Worm (Caenorhabditis elegans) whole organism, L2 larva: ENCODE data around the gene ZK686.3.
A peak's percentile ranks its signal among the peaks of the same experiment; 100 is the strongest.
"Not testable (repeated sequence)": the region's sequence is repeated elsewhere in the genome, so short reads cannot be mapped to it uniquely, and the experiment has no call there.

Experiments used
- C34F6.9 ChIP-seq: fragments of 150-350 bp; optimal IDR thresholded peaks from 2 replicates; lab custom pipeline; 2014; ENCODE audit warnings: missing biosample characterization, missing genetic modification characterization
- F13H6.1 ChIP-seq: sonication (generic microtip); optimal IDR thresholded peaks from 2 replicates; lab custom pipeline; 2016; ENCODE audit warnings: missing genetic modification characterization, missing compliant biosample characterization
- R02D3.7 ChIP-seq: fragments of 150-350 bp; optimal IDR thresholded peaks from 2 replicates; lab custom pipeline; 2014; ENCODE audit warnings: missing biosample characterization, missing genetic modification characterization
- Y55F3AM.14 ChIP-seq: fragments of 200-800 bp; sonication (Bioruptor generic); optimal IDR thresholded peaks from 2 replicates; lab custom pipeline; 2018; ENCODE audit warnings: mild to moderate bottlenecking, missing genetic modification characterization, missing compliant biosample characterization
- ZK546.5 ChIP-seq: sonication (generic microtip); optimal IDR thresholded peaks from 2 replicates; lab custom pipeline; 2017; ENCODE audit warnings: missing biosample characterization, missing genetic modification characterization
- alr-1 ChIP-seq: fragments of 150-350 bp; optimal IDR thresholded peaks from 2 replicates; lab custom pipeline; 2014; ENCODE audit warnings: missing biosample characterization, missing genetic modification characterization
- aly-2 ChIP-seq: fragments of 150-350 bp; optimal IDR thresholded peaks from 2 replicates; lab custom pipeline; 2014; ENCODE audit warnings: missing biosample characterization, missing genetic modification characterization
- blmp-1 ChIP-seq: sonication (generic microtip); optimal IDR thresholded peaks from 2 replicates; lab custom pipeline; 2017; ENCODE audit warnings: missing genetic modification characterization, mild to moderate bottlenecking, missing compliant biosample characterization, antibody characterized with exemption, moderate library complexity; ENCODE audit not compliant: insufficient read depth
- crh-2 ChIP-seq: sonication (generic microtip); optimal IDR thresholded peaks from 2 replicates; lab custom pipeline; 2017; ENCODE audit warnings: missing biosample characterization, missing genetic modification characterization
- dmd-4 ChIP-seq: sonication (generic microtip); optimal IDR thresholded peaks from 2 replicates; lab custom pipeline; 2017; ENCODE audit warnings: missing biosample characterization, missing genetic modification characterization
- egl-27 ChIP-seq: sonication (generic microtip); optimal IDR thresholded peaks from 3 replicates; lab custom pipeline; 2017; ENCODE audit warnings: missing biosample characterization, missing genetic modification reagents, missing genetic modification characterization
- elt-1 ChIP-seq: fragments of 150-350 bp; optimal IDR thresholded peaks from 2 replicates; lab custom pipeline; 2014; ENCODE audit warnings: missing biosample characterization, missing genetic modification characterization
- elt-3 ChIP-seq: sonication (generic microtip); optimal IDR thresholded peaks from 2 replicates; lab custom pipeline; 2017; ENCODE audit warnings: missing biosample characterization, missing genetic modification characterization
- gmeb-1 ChIP-seq: fragments of 150-350 bp; optimal IDR thresholded peaks from 2 replicates; lab custom pipeline; 2014; ENCODE audit warnings: missing biosample characterization, missing genetic modification characterization
- lin-11 ChIP-seq: fragments of 150-350 bp; sonication (generic microtip); optimal IDR thresholded peaks from 2 replicates; lab custom pipeline; 2014; ENCODE audit warnings: missing biosample characterization, missing genetic modification characterization, inconsistent platforms, mixed read lengths
- lin-13 ChIP-seq: fragments of 150-350 bp; optimal IDR thresholded peaks from 2 replicates; lab custom pipeline; 2014; ENCODE audit warnings: missing biosample characterization, missing genetic modification reagents, missing genetic modification characterization
- lin-39 ChIP-seq: fragments of 150-350 bp; optimal IDR thresholded peaks from 2 replicates; lab custom pipeline; 2014; ENCODE audit warnings: missing biosample characterization, missing genetic modification reagents, missing genetic modification characterization
- lsy-2 ChIP-seq, 2 experiments: fragments of 150-350 bp in 1 of 2; sonication (generic microtip) in 1 of 2; optimal IDR thresholded peaks; 2 replicates each; lab custom pipeline; 2014 to 2017; ENCODE audit warnings: missing biosample characterization in 2 of 2, missing genetic modification characterization in 2 of 2
- mab-5 ChIP-seq: fragments of 150-350 bp; optimal IDR thresholded peaks from 2 replicates; lab custom pipeline; 2014; ENCODE audit warnings: missing biosample characterization, missing genetic modification characterization
- mbf-1 ChIP-seq: sonication (generic microtip); optimal IDR thresholded peaks from 2 replicates; lab custom pipeline; 2017; ENCODE audit warnings: missing biosample characterization, missing genetic modification characterization
- mdl-1 ChIP-seq, 2 experiments: fragments of 150-350 bp in 1 of 2; sonication (generic microtip) in 1 of 2; optimal IDR thresholded peaks; 2 replicates each; lab custom pipeline; 2017; ENCODE audit warnings: missing biosample characterization in 2 of 2, missing genetic modification characterization in 2 of 2
- nhr-10 ChIP-seq: sonication (generic microtip); optimal IDR thresholded peaks from 2 replicates; lab custom pipeline; 2017; ENCODE audit warnings: missing biosample characterization, missing genetic modification characterization
- nhr-11 ChIP-seq: fragments of 150-350 bp; optimal IDR thresholded peaks from 2 replicates; lab custom pipeline; 2014; ENCODE audit warnings: missing biosample characterization, missing genetic modification characterization
- nhr-12 ChIP-seq: fragments of 150-350 bp; optimal IDR thresholded peaks from 2 replicates; lab custom pipeline; 2014; ENCODE audit warnings: missing biosample characterization, missing genetic modification characterization
- nhr-129 ChIP-seq: fragments of 150-350 bp; optimal IDR thresholded peaks from 2 replicates; lab custom pipeline; 2014; ENCODE audit warnings: missing biosample characterization, missing genetic modification characterization
- nhr-21 ChIP-seq: fragments of 150-350 bp; optimal IDR thresholded peaks from 2 replicates; lab custom pipeline; 2014; ENCODE audit warnings: missing biosample characterization, missing genetic modification characterization
- nhr-237 ChIP-seq: fragments of 150-350 bp; optimal IDR thresholded peaks from 2 replicates; lab custom pipeline; 2014; ENCODE audit warnings: missing biosample characterization, missing genetic modification characterization
- nhr-25 ChIP-seq: fragments of 150-350 bp; sonication (generic microtip); optimal IDR thresholded peaks from 3 replicates; lab custom pipeline; 2014; ENCODE audit warnings: missing biosample characterization, missing genetic modification characterization
- nhr-6 ChIP-seq: fragments of 150-350 bp; optimal IDR thresholded peaks from 2 replicates; lab custom pipeline; 2014; ENCODE audit warnings: missing biosample characterization, missing genetic modification characterization
- nhr-77 ChIP-seq: fragments of 150-350 bp; optimal IDR thresholded peaks from 2 replicates; lab custom pipeline; 2014; ENCODE audit warnings: missing biosample characterization, missing genetic modification characterization
- peb-1 ChIP-seq: fragments of 150-350 bp; optimal IDR thresholded peaks from 2 replicates; lab custom pipeline; 2014; ENCODE audit warnings: missing biosample characterization, missing genetic modification characterization
- sem-4 ChIP-seq: fragments of 150-350 bp; optimal IDR thresholded peaks from 2 replicates; lab custom pipeline; 2014; ENCODE audit warnings: missing biosample characterization, missing genetic modification reagents, missing genetic modification characterization
- skn-1 ChIP-seq: sonication (generic microtip); optimal IDR thresholded peaks from 2 replicates; lab custom pipeline; 2017; ENCODE audit warnings: missing biosample characterization, missing genetic modification characterization
- sma-3 ChIP-seq: sonication (generic microtip); optimal IDR thresholded peaks from 2 replicates; lab custom pipeline; 2016; ENCODE audit warnings: missing genetic modification reagents, missing genetic modification characterization, missing compliant biosample characterization
- sma-9 ChIP-seq, 2 experiments: fragments of 150-350 bp in 1 of 2; sonication (generic microtip) in 1 of 2; optimal IDR thresholded peaks; 2 replicates each; lab custom pipeline; 2014 to 2016; ENCODE audit warnings: missing genetic modification characterization in 2 of 2, mild to moderate bottlenecking in 1 of 2, missing biosample characterization in 1 of 2, missing compliant biosample characterization in 1 of 2, missing genetic modification reagents in 1 of 2, moderate library complexity in 1 of 2
- snpc-4 ChIP-seq: fragments of 150-350 bp; optimal IDR thresholded peaks from 2 replicates; lab custom pipeline; 2014; ENCODE audit warnings: missing biosample characterization, missing genetic modification characterization
- unc-39 ChIP-seq: fragments of 150-350 bp; optimal IDR thresholded peaks from 2 replicates; lab custom pipeline; 2014; ENCODE audit warnings: missing biosample characterization, missing genetic modification characterization
- unc-55 ChIP-seq: fragments of 150-350 bp; sonication (generic microtip); optimal IDR thresholded peaks from 3 replicates; lab custom pipeline; 2014; ENCODE audit warnings: missing biosample characterization, missing genetic modification reagents, missing genetic modification characterization
- unc-62 ChIP-seq: fragments of 150-350 bp; optimal IDR thresholded peaks from 2 replicates; lab custom pipeline; 2014; ENCODE audit warnings: missing biosample characterization, missing genetic modification reagents, missing genetic modification characterization
- zag-1 ChIP-seq: fragments of 150-350 bp; optimal IDR thresholded peaks from 2 replicates; lab custom pipeline; 2014; ENCODE audit warnings: missing biosample characterization, missing genetic modification characterization
- ztf-1 ChIP-seq: fragments of 200-800 bp; sonication (Bioruptor generic); conservative IDR thresholded peaks from 2 replicates; pipeline ENCODE4 v1.3.6; 2022; ENCODE audit warnings: missing genetic modification characterization, missing compliant biosample characterization
- ztf-11 ChIP-seq: sonication (generic microtip); optimal IDR thresholded peaks from 2 replicates; lab custom pipeline; 2017; ENCODE audit warnings: missing biosample characterization, missing genetic modification characterization
- ztf-4 ChIP-seq: fragments of 150-350 bp; optimal IDR thresholded peaks from 2 replicates; lab custom pipeline; 2014; ENCODE audit warnings: missing biosample characterization, missing genetic modification characterization

The ZK686.3 gene

DNA sequence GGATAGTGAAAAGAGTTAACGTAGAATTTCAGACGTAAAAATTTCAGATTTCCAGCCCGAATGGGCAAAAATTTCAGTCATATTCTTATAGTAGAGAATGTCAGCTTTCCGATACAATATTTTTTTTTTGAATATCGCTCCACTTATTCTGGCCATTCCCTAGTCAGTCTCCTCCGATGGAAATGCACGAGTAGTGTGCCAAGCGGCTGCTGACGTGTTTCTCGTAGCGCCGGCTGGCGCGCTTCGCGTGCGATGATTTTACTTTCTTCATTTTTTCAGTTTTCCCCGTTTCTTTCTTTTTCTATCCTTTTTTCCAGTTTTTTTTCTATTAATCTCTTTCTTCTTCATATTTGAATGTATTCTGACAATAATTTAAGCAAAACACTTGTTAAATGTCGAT lies 2.1 kb upstream of the ZK686.3 start:
- TF ChIP-seq unc-55 (GFP tag; lab: Kevin White, UChicago) (peak; percentile 64), C34F6.9 (tag; lab: Kevin White, UChicago) (peak; percentile 58), lin-13 (GFP tag; lab: Kevin White, UChicago) (peak; percentile 37), lsy-2 (tag; optimal IDR thresholded peaks at IDR 0.05; lab: Kevin White, UChicago) (peak; percentile 72 to 84), blmp-1 (tag; lab: Kevin White, UChicago) (peak; percentile 13), lin-11 (peak; percentile 5), sma-9 (GFP tag; optimal IDR thresholded peaks at IDR 0.05; lab: Kevin White, UChicago) (peak; percentile 6), sma-3 (GFP tag; lab: Kevin White, UChicago) (peak; percentile 40), mab-5 (tag; lab: Kevin White, UChicago) (peak; percentile 84), F13H6.1 (tag; lab: Kevin White, UChicago) (peak; percentile 45), crh-2 (peak; percentile 19), nhr-25 (tag; lab: Kevin White, UChicago) (peak; percentile 18), gmeb-1 (tag; lab: Kevin White, UChicago) (peak; percentile 67)
- TF ChIP-seq sma-9 (tag; optimal IDR thresholded peaks at IDR 0.05; lab: Kevin White, UChicago) = not testable (repeated sequence)

DNA sequence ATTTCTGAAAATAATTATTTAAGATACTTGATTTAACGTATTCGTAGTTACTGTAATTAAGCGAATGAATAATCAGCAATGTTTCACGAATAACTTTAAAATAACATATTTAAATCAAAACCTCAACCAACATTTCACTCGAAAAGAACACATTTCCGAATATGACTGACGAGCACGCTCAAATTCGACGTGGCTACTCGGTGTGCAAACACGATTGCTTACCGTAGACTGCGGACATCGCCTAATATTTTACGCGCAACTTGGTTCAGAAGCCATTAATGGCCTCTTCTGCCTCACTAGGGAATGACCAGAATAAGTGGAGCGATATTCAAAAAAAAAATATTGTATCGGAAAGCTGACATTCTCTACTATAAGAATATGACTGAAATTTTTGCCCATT lies 1.1 kb upstream of the ZK686.3 start, which contains the start of gene snu-23:
Gene snu-23, minus strand, starts transcription at position 156 of the 400 bp plus-strand sequence.
- TF ChIP-seq lin-39 = no peak
- no peak for TF ChIP-seq mdl-1 (tag; optimal IDR thresholded peaks at IDR 0.05; lab: Kevin White, UChicago)
- no peak for TF ChIP-seq ztf-4 (tag; lab: Kevin White, UChicago)
- TF ChIP-seq lsy-2 (tag; optimal IDR thresholded peaks at IDR 0.05; lab: Kevin White, UChicago) = peak; percentile 58 to 96
- TF ChIP-seq mab-5 (tag; lab: Kevin White, UChicago) = no peak
- TF ChIP-seq elt-1 (tag; lab: Kevin White, UChicago) = no peak
- TF ChIP-seq skn-1 (tag; lab: Kevin White, UChicago) = no peak
- TF ChIP-seq lin-11 = no peak
- no peak for TF ChIP-seq peb-1 (tag; lab: Kevin White, UChicago)
- no peak for TF ChIP-seq nhr-21 (tag; lab: Kevin White, UChicago)
- no peak for TF ChIP-seq ztf-1 (GFP tag; lab: Robert Waterston, UW)
- TF ChIP-seq gmeb-1 (tag; lab: Kevin White, UChicago) = no peak
- no peak for TF ChIP-seq ztf-11 (tag; lab: Kevin White, UChicago)
- no peak for TF ChIP-seq unc-62
- no peak for TF ChIP-seq egl-27 (tag; lab: Kevin White, UChicago)
- peak; percentile 68 for TF ChIP-seq crh-2
- TF ChIP-seq nhr-129 (tag; lab: Kevin White, UChicago) = peak; percentile 43
- no peak for TF ChIP-seq mbf-1 (tag; lab: Kevin White, UChicago)
- TF ChIP-seq zag-1 (tag; lab: Kevin White, UChicago) = no peak
- TF ChIP-seq alr-1 (tag; lab: Kevin White, UChicago) = no peak
- TF ChIP-seq nhr-12 = no peak
- TF ChIP-seq unc-39 = no peak
- TF ChIP-seq snpc-4 (tag; lab: Kevin White, UChicago) = no peak
- TF ChIP-seq ZK546.5 (tag; lab: Kevin White, UChicago) = no peak
- no peak for TF ChIP-seq Y55F3AM.14 (GFP tag; lab: Kevin White, UChicago)
- no peak for TF ChIP-seq R02D3.7 (tag; lab: Kevin White, UChicago)
- no peak for TF ChIP-seq dmd-4 (tag; lab: Kevin White, UChicago)
- peak; percentile 45 for TF ChIP-seq C34F6.9 (tag; lab: Kevin White, UChicago)
- no peak for TF ChIP-seq nhr-237
- no peak for TF ChIP-seq sem-4 (tag; lab: Kevin White, UChicago)
- no peak for TF ChIP-seq elt-3 (tag; lab: Kevin White, UChicago)
- no peak for TF ChIP-seq aly-2
- no peak for TF ChIP-seq nhr-6
- no peak for TF ChIP-seq blmp-1 (tag; lab: Kevin White, UChicago)
- TF ChIP-seq nhr-11 (tag; lab: Kevin White, UChicago) = no peak
- TF ChIP-seq nhr-10 = no peak
- TF ChIP-seq nhr-77 (tag; lab: Kevin White, UChicago) = no peak
- TF ChIP-seq lin-13 (GFP tag; lab: Kevin White, UChicago) = peak; percentile 12
- no peak for TF ChIP-seq sma-9 (GFP tag; optimal IDR thresholded peaks at IDR 0.05; lab: Kevin White, UChicago)
- no peak for TF ChIP-seq sma-9 (tag; optimal IDR thresholded peaks at IDR 0.05; lab: Kevin White, UChicago)
- TF ChIP-seq unc-55 (GFP tag; lab: Kevin White, UChicago) = peak; percentile 38
